Fruit fly (Drosophila melanogaster) whole organism, embryonic: ENCODE measurements around the gene Jhbp7.
A peak's percentile ranks its signal among the peaks of the same experiment; 100 is the strongest.

ENCODE experiments used
- Adf1 ChIP-seq: fragments of 200-800 bp; sonication (Bioruptor generic); IDR thresholded peaks from 2 replicates; pipeline ENCODE4 v1.3.6; 2022; ENCODE audit warnings: missing biosample characterization, missing genetic modification characterization
- B-H2 ChIP-seq: fragments of 200-800 bp; sonication (Bioruptor generic); optimal IDR thresholded peaks from 2 replicates; lab custom pipeline; 2018; ENCODE audit warnings: missing biosample characterization, mild to moderate bottlenecking, missing genetic modification characterization
- Bgb ChIP-seq: fragments of 200-800 bp; sonication (Bioruptor generic); IDR thresholded peaks from 2 replicates; pipeline ENCODE4 v1.3.6; 2022; ENCODE audit warnings: missing biosample characterization, missing genetic modification characterization; ENCODE audit not compliant: partially characterized antibody
- CG10654 ChIP-seq: fragments of 200-800 bp; sonication (Bioruptor generic); optimal IDR thresholded peaks from 2 replicates; lab custom pipeline; 2016; ENCODE audit warnings: missing biosample characterization, missing genetic modification characterization
- CG12942 ChIP-seq: fragments of 200-800 bp; sonication (Bioruptor generic); optimal IDR thresholded peaks from 3 replicates; lab custom pipeline; 2016; ENCODE audit warnings: missing biosample characterization, missing genetic modification characterization
- CG15269 ChIP-seq: fragments of 200-800 bp; sonication (Bioruptor generic); optimal IDR thresholded peaks from 2 replicates; lab custom pipeline; 2018; ENCODE audit warnings: missing biosample characterization, mild to moderate bottlenecking, missing genetic modification characterization, moderate library complexity
- CG15479 ChIP-seq: fragments of 200-800 bp; sonication (Bioruptor generic); optimal IDR thresholded peaks from 3 replicates; lab custom pipeline; 2019; ENCODE audit warnings: missing biosample characterization, mild to moderate bottlenecking, missing genetic modification characterization, moderate library complexity
- CG17802 ChIP-seq: fragments of 200-800 bp; sonication (Bioruptor generic); optimal IDR thresholded peaks from 2 replicates; lab custom pipeline; 2018; ENCODE audit warnings: missing biosample characterization, mild to moderate bottlenecking, missing genetic modification characterization, moderate library complexity
- CG18262 ChIP-seq: fragments of 200-800 bp; optimal IDR thresholded peaks from 3 replicates; lab custom pipeline; 2019; ENCODE audit warnings: missing biosample characterization, mild to moderate bottlenecking, missing genetic modification characterization, moderate library complexity
- CG18599 ChIP-seq: fragments of 200-800 bp; sonication (Bioruptor generic); optimal IDR thresholded peaks from 3 replicates; lab custom pipeline; 2017; ENCODE audit warnings: missing biosample characterization, missing genetic modification characterization, mild to moderate bottlenecking, moderate library complexity, missing genetic modification reagents
- CG2116 ChIP-seq: fragments of 200-800 bp; sonication (Bioruptor generic); optimal IDR thresholded peaks from 3 replicates; lab custom pipeline; 2018; ENCODE audit warnings: missing biosample characterization, mild to moderate bottlenecking, missing genetic modification characterization
- CG30431 ChIP-seq: fragments of 200-800 bp; sonication (Bioruptor generic); optimal IDR thresholded peaks from 2 replicates; lab custom pipeline; 2017; ENCODE audit warnings: missing biosample characterization, missing genetic modification characterization
- CG32767 ChIP-seq: fragments of 200-800 bp; sonication (Bioruptor generic); IDR thresholded peaks from 2 replicates; pipeline ENCODE4 v1.3.6; 2022; ENCODE audit warnings: missing biosample characterization, missing genetic modification characterization
- CG42726 ChIP-seq: fragments of 200-800 bp; sonication (Bioruptor generic); IDR thresholded peaks from 2 replicates; pipeline ENCODE4 v1.3.6; 2022; ENCODE audit warnings: missing biosample characterization, missing genetic modification characterization; ENCODE audit not compliant: partially characterized antibody
- CoRest ChIP-seq: fragments of 200-800 bp; sonication (Bioruptor generic); optimal IDR thresholded peaks from 3 replicates; lab custom pipeline; 2018; ENCODE audit warnings: missing biosample characterization, mild to moderate bottlenecking, missing genetic modification characterization, moderate library complexity
- Dbx ChIP-seq: fragments of 200-800 bp; sonication (Bioruptor generic); IDR thresholded peaks from 3 replicates; pipeline ENCODE4 v1.3.6; 2022; ENCODE audit warnings: missing biosample characterization, missing genetic modification characterization
- E2f1 ChIP-seq: fragments of 200-800 bp; sonication (Bioruptor generic); IDR thresholded peaks from 2 replicates; pipeline ENCODE4 v1.3.6; 2022; ENCODE audit warnings: missing biosample characterization, missing genetic modification characterization
- E2f2 ChIP-seq: fragments of 200-800 bp; sonication (Bioruptor generic); IDR thresholded peaks from 2 replicates; pipeline ENCODE4 v1.3.6; 2022; ENCODE audit warnings: missing biosample characterization, missing genetic modification characterization
- MESR4 ChIP-seq: fragments of 200-800 bp; sonication (Bioruptor generic); optimal IDR thresholded peaks from 2 replicates; lab custom pipeline; 2018; ENCODE audit warnings: missing biosample characterization, mild to moderate bottlenecking, missing genetic modification characterization, moderate library complexity
- Myb ChIP-seq: fragments of 200-800 bp; sonication (Bioruptor generic); optimal IDR thresholded peaks from 2 replicates; lab custom pipeline; 2016; ENCODE audit warnings: missing biosample characterization, missing genetic modification characterization
- NC2α ChIP-seq: fragments of 200-800 bp; sonication (Bioruptor generic); optimal IDR thresholded peaks from 2 replicates; lab custom pipeline; 2016; ENCODE audit warnings: missing biosample characterization, missing genetic modification characterization
- NC2β ChIP-seq: fragments of 200-800 bp; sonication (Bioruptor generic); optimal IDR thresholded peaks from 2 replicates; lab custom pipeline; 2016; ENCODE audit warnings: missing biosample characterization, missing genetic modification characterization
- Opbp ChIP-seq: fragments of 200-800 bp; sonication (Bioruptor generic); IDR thresholded peaks from 3 replicates; pipeline ENCODE4 v1.3.6; 2022; ENCODE audit warnings: missing biosample characterization, missing genetic modification characterization; ENCODE audit not compliant: partially characterized antibody
- Sry-δ ChIP-seq: fragments of 200-800 bp; sonication (Bioruptor generic); optimal IDR thresholded peaks from 2 replicates; lab custom pipeline; 2016; ENCODE audit warnings: missing biosample characterization, missing genetic modification characterization
- Xbp1 ChIP-seq: fragments of 200-800 bp; sonication (Bioruptor generic); optimal IDR thresholded peaks from 3 replicates; lab custom pipeline; 2016; ENCODE audit warnings: missing biosample characterization, mild to moderate bottlenecking, missing genetic modification characterization
- YL-1 ChIP-seq: fragments of 200-800 bp; sonication (Bioruptor generic); optimal IDR thresholded peaks from 3 replicates; lab custom pipeline; 2017; ENCODE audit warnings: missing biosample characterization, mild to moderate bottlenecking, missing genetic modification characterization
- al ChIP-seq: fragments of 200-800 bp; sonication (Bioruptor generic); IDR thresholded peaks from 2 replicates; pipeline ENCODE4 v1.3.6; 2022; ENCODE audit warnings: missing biosample characterization, missing genetic modification characterization
- bigmax ChIP-seq: fragments of 200-800 bp; sonication (Bioruptor generic); optimal IDR thresholded peaks from 2 replicates; lab custom pipeline; 2018; ENCODE audit warnings: missing biosample characterization, mild to moderate bottlenecking, missing genetic modification characterization
- chinmo ChIP-seq: fragments of 200-800 bp; sonication (Bioruptor generic); IDR thresholded peaks from 4 replicates; pipeline ENCODE4 v1.3.6; 2022; ENCODE audit warnings: missing biosample characterization, missing genetic modification characterization; ENCODE audit not compliant: partially characterized antibody
- fd3F ChIP-seq: fragments of 200-800 bp; sonication (Bioruptor generic); optimal IDR thresholded peaks from 2 replicates; lab custom pipeline; 2018; ENCODE audit warnings: missing biosample characterization, mild to moderate bottlenecking, missing genetic modification characterization, moderate library complexity
- hbn ChIP-seq: fragments of 200-800 bp; sonication (Bioruptor generic); IDR thresholded peaks from 2 replicates; pipeline ENCODE4 v1.3.6; 2022; ENCODE audit warnings: missing biosample characterization, missing genetic modification characterization; ENCODE audit not compliant: partially characterized antibody
- kah ChIP-seq: fragments of 200-800 bp; sonication (Bioruptor generic); optimal IDR thresholded peaks from 2 replicates; lab custom pipeline; 2018; ENCODE audit warnings: missing biosample characterization, mild to moderate bottlenecking, missing genetic modification characterization
- mirr ChIP-seq: fragments of 200-800 bp; sonication (Bioruptor generic); optimal IDR thresholded peaks from 3 replicates; lab custom pipeline; 2018; ENCODE audit warnings: missing biosample characterization, mild to moderate bottlenecking, missing genetic modification characterization
- mld ChIP-seq: fragments of 200-800 bp; sonication (Bioruptor generic); IDR thresholded peaks from 3 replicates; pipeline ENCODE4 v1.3.6; 2022; ENCODE audit warnings: missing biosample characterization, missing genetic modification characterization; ENCODE audit not compliant: partially characterized antibody
- nerfin-1 ChIP-seq: fragments of 200-800 bp; sonication (Bioruptor generic); optimal IDR thresholded peaks from 3 replicates; lab custom pipeline; 2019; ENCODE audit warnings: missing biosample characterization, mild to moderate bottlenecking, missing genetic modification characterization, moderate library complexity
- pzg ChIP-seq: fragments of 200-800 bp; sonication (Bioruptor generic); optimal IDR thresholded peaks from 3 replicates; lab custom pipeline; 2018; ENCODE audit warnings: missing biosample characterization, mild to moderate bottlenecking, missing genetic modification characterization, moderate library complexity
- run ChIP-seq: fragments of 200-800 bp; sonication (Bioruptor generic); optimal IDR thresholded peaks from 3 replicates; lab custom pipeline; 2018; ENCODE audit warnings: missing biosample characterization, mild to moderate bottlenecking, missing genetic modification characterization
- sd ChIP-seq: fragments of 200-800 bp; sonication (Bioruptor generic); optimal IDR thresholded peaks from 3 replicates; lab custom pipeline; 2018; ENCODE audit warnings: missing biosample characterization, mild to moderate bottlenecking, missing genetic modification characterization, moderate library complexity
- sim ChIP-seq: fragments of 200-800 bp; sonication (Bioruptor generic); IDR thresholded peaks from 2 replicates; pipeline ENCODE4 v1.3.6; 2022; ENCODE audit warnings: missing biosample characterization, missing genetic modification characterization
- slbo ChIP-seq: fragments of 200-800 bp; sonication (Bioruptor generic); IDR thresholded peaks from 2 replicates; pipeline ENCODE4 v1.3.6; 2022; ENCODE audit warnings: missing biosample characterization, missing genetic modification characterization
- sqz ChIP-seq: fragments of 200-800 bp; sonication (Bioruptor generic); optimal IDR thresholded peaks from 3 replicates; lab custom pipeline; 2018; ENCODE audit warnings: missing biosample characterization, mild to moderate bottlenecking, missing genetic modification characterization
- stwl ChIP-seq: fragments of 200-800 bp; sonication (Bioruptor generic); optimal IDR thresholded peaks from 3 replicates; lab custom pipeline; 2018; ENCODE audit warnings: missing biosample characterization, mild to moderate bottlenecking, missing genetic modification characterization, moderate library complexity
- sug ChIP-seq: fragments of 200-800 bp; optimal IDR thresholded peaks from 2 replicates; lab custom pipeline; 2019; ENCODE audit warnings: missing biosample characterization, mild to moderate bottlenecking, missing genetic modification characterization, moderate library complexity
- trem ChIP-seq: fragments of 200-800 bp; optimal IDR thresholded peaks from 3 replicates; lab custom pipeline; 2019; ENCODE audit warnings: missing biosample characterization, mild to moderate bottlenecking, missing genetic modification characterization, moderate library complexity
- vnd ChIP-seq: fragments of 200-800 bp; sonication (Bioruptor generic); IDR thresholded peaks from 3 replicates; pipeline ENCODE4 v1.3.6; 2022; ENCODE audit warnings: missing biosample characterization, missing genetic modification characterization; ENCODE audit not compliant: partially characterized antibody
- zen2 ChIP-seq: fragments of 200-800 bp; sonication (Bioruptor generic); IDR thresholded peaks from 3 replicates; pipeline ENCODE4 v1.3.6; 2022; ENCODE audit warnings: missing biosample characterization, missing genetic modification characterization; ENCODE audit not compliant: partially characterized antibody

Jhbp7 gene

dm6 chr3R:25249145-25250141 lies 12.0 kb downstream of the Jhbp7 start, which contains the start of gene Nup358:
Gene Nup358 (plus strand): TSS chr3R:25249348.
- TF ChIP-seq bigmax (GFP tag; lab: Kevin White, UChicago) = peak; percentile 96
- TF ChIP-seq stwl (tag; lab: Kevin White, UChicago) = peak; percentile 62
- no peak for TF ChIP-seq sim (GFP tag; lab: Robert Waterston, UW)
- peak; percentile 91 for TF ChIP-seq Sry-δ (GFP tag; lab: Kevin White, UChicago)
- peak; percentile 97 for TF ChIP-seq vnd (GFP tag; lab: Robert Waterston, UW)
- peak; percentile 25 for TF ChIP-seq CG18262 (tag; lab: Kevin White, UChicago)
- TF ChIP-seq sqz (GFP tag; lab: Kevin White, UChicago) = peak; percentile 80
- TF ChIP-seq E2f2 = peak; percentile 74
- peak; percentile 99 for TF ChIP-seq Opbp (GFP tag; lab: Robert Waterston, UW)
- TF ChIP-seq CG2116 (GFP tag; lab: Kevin White, UChicago) = peak; percentile 76
- peak; percentile 70 for TF ChIP-seq CG15479 (GFP tag; lab: Kevin White, UChicago)
- 0 out of 2 replicates have a peak, but pooled peaks have one; percentile 19 for TF ChIP-seq E2f1 (GFP tag; lab: Robert Waterston, UW)
- no peak for TF ChIP-seq fd3F (GFP tag; lab: Kevin White, UChicago)
- peak; percentile 98 for TF ChIP-seq chinmo (GFP tag; lab: Robert Waterston, UW)
- TF ChIP-seq al = 0 out of 2 replicates have a peak, but pooled peaks have one; percentile 5
- peak; percentile 98 for TF ChIP-seq zen2 (GFP tag; lab: Robert Waterston, UW)
- TF ChIP-seq Myb = peak; percentile 9
- TF ChIP-seq Xbp1 (GFP tag; lab: Kevin White, UChicago) = peak; percentile 38
- TF ChIP-seq YL-1 (GFP tag; lab: Kevin White, UChicago) = peak; percentile 34
- peak; percentile 22 for TF ChIP-seq CoRest (tag; lab: Kevin White, UChicago)
- peak; percentile 72 for TF ChIP-seq pzg (GFP tag; lab: Kevin White, UChicago)
- TF ChIP-seq mirr = no peak
- peak; percentile 55 for TF ChIP-seq B-H2 (GFP tag; lab: Kevin White, UChicago)
- TF ChIP-seq CG32767 (GFP tag; lab: Robert Waterston, UW) = no peak
- peak; percentile 99 for TF ChIP-seq Bgb (GFP tag; lab: Robert Waterston, UW)
- no peak for TF ChIP-seq CG17802 (tag; lab: Kevin White, UChicago)
- TF ChIP-seq hbn (GFP tag; lab: Robert Waterston, UW) = peak; percentile 97
- peak; percentile 99 for TF ChIP-seq CG42726 (GFP tag; lab: Robert Waterston, UW)
- TF ChIP-seq trem (tag; lab: Kevin White, UChicago) = peak; percentile 64
- no peak for TF ChIP-seq run (tag; lab: Kevin White, UChicago)
- no peak for TF ChIP-seq CG30431 (GFP tag; lab: Kevin White, UChicago)
- no peak for TF ChIP-seq CG15269 (tag; lab: Kevin White, UChicago)
- peak; percentile 23 for TF ChIP-seq sug (tag; lab: Kevin White, UChicago)
- peak; percentile 64 for TF ChIP-seq sd (tag; lab: Kevin White, UChicago)
- no peak for TF ChIP-seq NC2β
- TF ChIP-seq Adf1 = peak; percentile 5; the same call in 1 of the 2 replicates
- TF ChIP-seq CG18599 (GFP tag; lab: Kevin White, UChicago) = no peak
- no peak for TF ChIP-seq kah (GFP tag; lab: Kevin White, UChicago)
- peak; percentile 54; the same call in 1 of the 3 replicates for TF ChIP-seq Dbx (GFP tag; lab: Robert Waterston, UW)
- peak; percentile 97 for TF ChIP-seq mld (GFP tag; lab: Robert Waterston, UW)
- TF ChIP-seq slbo = no peak
- TF ChIP-seq CG12942 (GFP tag; lab: Kevin White, UChicago) = no peak
- TF ChIP-seq CG10654 (GFP tag; lab: Kevin White, UChicago) = no peak
- no peak for TF ChIP-seq NC2α (GFP tag; lab: Kevin White, UChicago)
- TF ChIP-seq MESR4 (GFP tag; lab: Kevin White, UChicago) = peak; percentile 24
- TF ChIP-seq nerfin-1 (tag; lab: Kevin White, UChicago) = peak; percentile 98
